Worm (Caenorhabditis elegans) whole organism, midembryonic: ENCODE results near the gene F10G2.7.
"Not testable (repeated sequence)": the region's sequence is repeated elsewhere in the genome, so short reads cannot be mapped to it uniquely, and the experiment has no call there.

Source experiments
- T22C8.4 ChIP-seq: fragments of 200-800 bp; sonication (Bioruptor generic); IDR thresholded peaks from 2 replicates; pipeline ENCODE4 v1.3.6; 2022; ENCODE audit warnings: missing genetic modification characterization, missing compliant biosample characterization
- cog-1 ChIP-seq: sonication (generic microtip); optimal IDR thresholded peaks from 2 replicates; lab custom pipeline; 2016; ENCODE audit warnings: missing genetic modification characterization, missing compliant biosample characterization
- flt-1 ChIP-seq: fragments of 200-800 bp; sonication (Bioruptor generic); IDR thresholded peaks from 2 replicates; pipeline ENCODE4 v1.3.6; 2022; ENCODE audit warnings: missing genetic modification characterization, missing compliant biosample characterization
- klf-2 ChIP-seq: fragments of 200-800 bp; sonication (Bioruptor generic); conservative IDR thresholded peaks from 2 replicates; pipeline ENCODE4 v1.3.6; 2022; ENCODE audit warnings: missing genetic modification reagents, missing genetic modification characterization, missing compliant biosample characterization
- med-1 ChIP-seq: sonication (generic microtip); optimal IDR thresholded peaks from 2 replicates; lab custom pipeline; 2017; ENCODE audit warnings: missing genetic modification characterization, mild to moderate bottlenecking, missing compliant biosample characterization, antibody characterized with exemption, missing genetic modification reagents; ENCODE audit not compliant: insufficient read depth
- ref-1 ChIP-seq: fragments of 200-800 bp; sonication (Bioruptor generic); conservative IDR thresholded peaks from 2 replicates; pipeline ENCODE4 v1.3.6; 2022; ENCODE audit warnings: missing genetic modification reagents, missing genetic modification characterization, missing compliant biosample characterization
- tab-1 ChIP-seq: fragments of 200-800 bp; sonication (Bioruptor generic); IDR thresholded peaks from 2 replicates; pipeline ENCODE4 v1.3.6; 2022; ENCODE audit warnings: missing genetic modification characterization, missing compliant biosample characterization
- ztf-23 ChIP-seq: fragments of 200-800 bp; sonication (Bioruptor generic); IDR thresholded peaks from 2 replicates; pipeline ENCODE4 v1.3.6; 2022; ENCODE audit warnings: missing genetic modification reagents, missing genetic modification characterization, missing compliant biosample characterization
- ztf-29 ChIP-seq: fragments of 200-800 bp; sonication (Bioruptor generic); IDR thresholded peaks from 2 replicates; pipeline ENCODE4 v1.3.6; 2022; ENCODE audit warnings: missing genetic modification reagents, missing genetic modification characterization, missing compliant biosample characterization

The F10G2.7 gene

ce11 chrV:7332253-7332652, 4.9 kb downstream of the F10G2.7 start, which contains the start of gene F10G2.1:
Gene F10G2.1 (plus strand): TSS chrV:7332553.
- TF ChIP-seq ztf-23 (no peak), cog-1 (tag; lab: Kevin White, UChicago) (no peak), ref-1 (no peak), T22C8.4 (GFP tag; lab: Robert Waterston, UW) (no peak), flt-1 (no peak), ztf-29 (no peak), klf-2 (GFP tag; lab: Robert Waterston, UW) (no peak), tab-1 (GFP tag; lab: Robert Waterston, UW) (no peak), med-1 (no peak)

DNA sequence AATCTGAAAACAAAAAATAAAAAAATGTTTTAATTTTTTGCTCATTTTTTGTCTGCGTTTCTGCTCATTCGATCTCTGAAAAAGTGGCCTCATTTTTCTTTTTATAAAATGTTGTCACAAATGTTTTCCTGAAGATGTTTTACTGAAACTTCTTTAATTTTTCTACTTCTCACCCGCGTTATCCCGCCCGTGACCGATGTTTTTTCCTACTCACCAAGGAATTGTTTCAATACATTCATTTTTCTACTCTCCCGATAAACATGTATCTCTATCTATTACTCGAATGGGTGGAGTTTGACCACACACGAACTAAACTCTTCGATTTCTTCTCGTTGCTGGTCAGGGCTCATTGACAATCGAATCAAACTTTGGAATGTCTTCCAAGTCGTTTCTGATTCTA, 6.2 kb downstream of the F10G2.7 start, which contains the start of gene F10G2.2:
TSS of gene F10G2.2 (plus strand) at position 301 of the 400 bp plus-strand sequence.
- no peak for TF ChIP-seq klf-2 (GFP tag; lab: Robert Waterston, UW)
- no peak for TF ChIP-seq T22C8.4 (GFP tag; lab: Robert Waterston, UW)
- no peak for TF ChIP-seq ztf-23
- TF ChIP-seq tab-1 (GFP tag; lab: Robert Waterston, UW) = no peak
- TF ChIP-seq ref-1 = no peak
- TF ChIP-seq ztf-29 = no peak
- no peak for TF ChIP-seq med-1
- no peak for TF ChIP-seq cog-1 (tag; lab: Kevin White, UChicago)
- no peak for TF ChIP-seq flt-1

- no peak for TF ChIP-seq ztf-29
- TF ChIP-seq tab-1 (GFP tag; lab: Robert Waterston, UW) = no peak
- TF ChIP-seq klf-2 (GFP tag; lab: Robert Waterston, UW) = no peak
- TF ChIP-seq ref-1 = no peak
- no peak for TF ChIP-seq cog-1 (tag; lab: Kevin White, UChicago)
- TF ChIP-seq med-1 = no peak
- TF ChIP-seq T22C8.4 (GFP tag; lab: Robert Waterston, UW) = no peak
- no peak for TF ChIP-seq flt-1
- no peak for TF ChIP-seq ztf-23
These were observed 9.0 kb downstream of the F10G2.7 start, which contains the start of gene clec-7 for ce11 chrV:7328092-7328491. Gene clec-7 (plus strand): TSS chrV:7328392.

ce11 chrV:7326928-7327327, 10.2 kb downstream of the F10G2.7 start, which contains the start of gene F10G2.4:
Gene F10G2.4 (plus strand): TSS chrV:7327228.
- TF ChIP-seq ref-1 (no peak), med-1 (no peak), cog-1 (tag; lab: Kevin White, UChicago) (no peak), klf-2 (GFP tag; lab: Robert Waterston, UW) (no peak), ztf-23 (no peak), flt-1 (no peak), tab-1 (GFP tag; lab: Robert Waterston, UW) (no peak), ztf-29 (no peak), T22C8.4 (GFP tag; lab: Robert Waterston, UW) (no peak)

DNA sequence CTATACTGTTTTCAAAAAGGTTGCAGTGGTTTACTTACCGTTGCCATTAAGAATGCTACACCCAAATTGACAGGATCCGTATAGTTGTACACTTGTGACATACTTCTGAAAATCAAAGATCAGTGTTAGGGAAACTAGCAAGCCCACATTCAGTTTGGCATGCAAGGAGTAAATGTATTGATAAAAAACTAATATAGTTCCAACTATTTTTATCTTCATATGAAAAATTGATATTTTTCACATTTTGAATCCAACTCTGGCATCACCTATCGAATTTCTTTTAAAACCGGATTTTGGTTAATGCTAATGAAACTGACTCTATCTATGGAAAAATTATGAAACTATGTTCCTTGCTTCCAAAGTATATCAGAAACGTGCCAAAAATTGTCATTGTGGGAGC, 11.8 kb downstream of the F10G2.7 start, which contains the start of gene srx-92:
TSS of gene srx-92 (minus strand) at position 101 of the 400 bp plus-strand sequence.
- TF ChIP-seq ref-1 (no peak), T22C8.4 (GFP tag; lab: Robert Waterston, UW) (no peak), klf-2 (GFP tag; lab: Robert Waterston, UW) (no peak), ztf-29 (no peak), med-1 (no peak), flt-1 (no peak), ztf-23 (no peak), cog-1 (tag; lab: Kevin White, UChicago) (no peak), tab-1 (GFP tag; lab: Robert Waterston, UW) (no peak)

DNA sequence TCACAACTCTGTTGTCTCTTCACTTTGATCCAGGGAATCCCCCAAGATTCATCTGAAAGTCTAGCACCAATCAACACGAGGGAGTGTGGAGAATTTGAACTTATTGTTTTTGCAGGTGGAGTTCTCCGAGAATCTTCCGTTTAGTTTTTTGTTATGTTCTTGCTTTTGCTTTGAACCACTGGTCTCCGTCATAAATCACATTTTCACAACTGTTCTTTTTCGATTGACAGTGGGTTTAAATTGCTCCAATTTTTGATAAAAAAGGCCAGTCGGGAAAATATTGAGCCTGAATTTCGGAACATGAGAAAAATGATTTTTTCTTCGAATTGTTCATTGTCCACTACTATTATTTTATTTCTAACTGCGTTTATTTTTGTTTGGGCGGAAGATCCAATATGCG, 15.2 kb downstream of the F10G2.7 start, which contains the start of gene F10G2.10:
TSS of gene F10G2.10 (plus strand) at position 301 of the 400 bp plus-strand sequence.
- TF ChIP-seq ref-1 = no peak
- TF ChIP-seq med-1 = no peak
- no peak for TF ChIP-seq ztf-29

- TF ChIP-seq ref-1 = no peak
- no peak for TF ChIP-seq T22C8.4 (GFP tag; lab: Robert Waterston, UW)
- TF ChIP-seq flt-1 = no peak
- TF ChIP-seq med-1 = no peak
- no peak for TF ChIP-seq klf-2 (GFP tag; lab: Robert Waterston, UW)
- no peak for TF ChIP-seq ztf-29
- no peak for TF ChIP-seq cog-1 (tag; lab: Kevin White, UChicago)
- TF ChIP-seq tab-1 (GFP tag; lab: Robert Waterston, UW) = no peak
- no peak for TF ChIP-seq ztf-23
These were observed 16.2 kb downstream of the F10G2.7 start, which contains the start of gene lmd-4 for ce11 chrV:7320909-7321308. Gene lmd-4 (minus strand): TSS chrV:7321009.

ce11 chrV:7313233-7313632, 23.9 kb downstream of the F10G2.7 start, which contains the start of gene srx-6:
Gene srx-6 (minus strand): TSS chrV:7313333.
- no peak for TF ChIP-seq cog-1 (tag; lab: Kevin White, UChicago)

DNA sequence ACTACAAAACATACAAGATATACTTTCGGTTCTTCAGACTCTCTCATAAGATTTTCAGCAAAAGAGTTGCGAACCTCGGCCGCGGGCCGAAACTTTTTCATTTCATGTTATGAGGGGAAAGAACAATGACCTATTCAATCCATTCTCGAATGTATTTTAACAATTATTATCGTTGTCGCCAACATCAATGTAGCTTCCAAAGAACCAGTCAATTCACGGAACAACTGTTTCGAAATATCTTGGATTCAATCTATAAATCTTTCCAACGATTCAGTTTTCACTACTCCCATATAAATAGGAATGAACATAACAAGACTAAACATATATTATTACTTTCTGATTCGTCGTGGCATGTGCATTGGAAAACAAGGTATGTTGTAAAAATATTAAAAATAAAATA, 30.0 kb downstream of the F10G2.7 start, which contains the start of gene F07G11.1:
TSS of gene F07G11.1 (plus strand) at position 301 of the 400 bp plus-strand sequence.
- TF ChIP-seq ztf-29 (no peak), klf-2 (GFP tag; lab: Robert Waterston, UW) (no peak), med-1 (no peak), flt-1 (no peak), T22C8.4 (GFP tag; lab: Robert Waterston, UW) (no peak), cog-1 (tag; lab: Kevin White, UChicago) (no peak), tab-1 (GFP tag; lab: Robert Waterston, UW) (no peak), ref-1 (no peak), ztf-23 (no peak)

DNA sequence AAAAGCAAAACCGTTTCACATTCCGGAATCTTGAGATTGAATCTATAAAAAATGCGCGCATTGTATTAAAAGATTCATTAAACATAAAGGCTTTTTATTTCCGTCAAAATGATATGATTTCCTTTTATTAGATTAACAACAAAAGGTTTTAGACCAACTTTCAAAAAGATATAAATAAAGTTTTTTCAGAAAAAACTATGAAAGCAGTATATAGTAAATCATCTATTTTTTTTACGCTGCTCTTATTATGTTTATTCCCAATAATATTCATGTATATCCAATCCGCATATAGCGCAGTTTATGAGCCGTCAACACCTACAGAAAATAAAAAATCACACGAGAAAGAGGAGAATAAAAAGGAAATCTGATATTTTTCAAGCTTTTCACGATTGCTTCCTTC, 32.6 kb downstream of the F10G2.7 start, which contains the start of gene F07G11.2:
TSS of gene F07G11.2 (plus strand) at position 301 of the 400 bp plus-strand sequence.
- not testable (repeated sequence) for TF ChIP-seq cog-1 (tag; lab: Kevin White, UChicago); med-1; klf-2 (GFP tag; lab: Robert Waterston, UW)

DNA sequence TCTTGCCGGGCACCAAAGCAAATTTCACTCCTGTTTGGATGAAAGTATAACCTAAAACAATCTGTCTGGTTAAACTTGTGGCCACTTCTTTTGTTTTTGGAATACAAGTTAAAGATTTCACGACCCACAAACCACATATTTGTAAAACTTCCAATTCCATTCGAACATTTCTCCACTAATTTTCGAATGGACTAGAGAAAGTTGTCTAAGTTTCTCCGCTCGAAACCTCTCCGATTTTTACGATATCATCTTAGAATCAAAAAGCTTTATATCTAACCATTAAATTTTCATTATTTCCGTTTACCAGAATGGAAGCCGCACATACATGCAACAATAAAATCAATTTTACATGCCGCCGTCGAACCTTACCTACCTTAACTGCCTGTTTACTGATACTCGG, 38.7 kb downstream of the F10G2.7 start, which contains the start of gene F07G11.3:
TSS of gene F07G11.3 (plus strand) at position 301 of the 400 bp plus-strand sequence.
- TF ChIP-seq ztf-23 = no peak
- TF ChIP-seq T22C8.4 (GFP tag; lab: Robert Waterston, UW) = no peak
- no peak for TF ChIP-seq klf-2 (GFP tag; lab: Robert Waterston, UW)
